Worm (Caenorhabditis elegans): ENCODE measurements around the gene ceh-100.
A peak's percentile ranks its signal among the peaks of the same experiment; 100 is the strongest.
"Not testable (repeated sequence)": the region's sequence is repeated elsewhere in the genome, so short reads cannot be mapped to it uniquely, and the experiment has no call there.

The ceh-100 gene

DNA sequence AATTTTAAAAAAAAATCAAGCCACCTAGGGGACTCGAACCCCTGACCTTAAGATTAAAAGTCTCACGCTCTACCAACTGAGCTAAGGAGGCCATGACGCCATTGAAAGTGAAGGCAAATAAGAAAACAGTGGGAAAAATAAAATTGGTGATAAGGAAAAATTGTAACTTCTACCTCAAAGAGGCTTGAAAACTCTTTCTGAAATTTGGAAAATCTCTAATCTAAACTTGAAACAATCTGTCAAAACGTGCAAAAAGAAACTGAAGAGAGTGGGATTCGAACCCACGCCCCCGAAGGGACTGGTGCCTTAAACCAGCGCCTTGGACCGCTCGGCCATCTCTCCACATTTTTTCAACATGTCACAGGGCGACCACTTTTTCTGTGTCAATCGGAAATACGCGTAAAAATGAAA is 61.8 kb downstream of the ceh-100 start (continued):
- TF ChIP-seq daf-16 (GFP tag; optimal IDR thresholded peaks at IDR 0.05) = peak in 1 of 2 experiments; percentile 84
- peak; percentile 74 for TF ChIP-seq daf-16 (tag; optimal IDR thresholded peaks at IDR 0.05)
- TF ChIP-seq ZK337.2 (GFP tag; IDR thresholded peaks at IDR 0.05) = 0 out of 2 replicates have a peak, but pooled peaks have one; percentile 52

ce11 chrII:12539395-12539794 is 64.1 kb downstream of the ceh-100 start:
- TF ChIP-seq mep-1 (tag; optimal IDR thresholded peaks at IDR 0.05) (no peak), rbr-2 (tag; optimal IDR thresholded peaks at IDR 0.05) (no peak), T20F7.1 (GFP tag; optimal IDR thresholded peaks at IDR 0.05) (no peak), egl-43 (GFP tag; IDR thresholded peaks at IDR 0.05) (peak; percentile 42; the same call in 1 of the 2 replicates), unc-62 (GFP tag; optimal IDR thresholded peaks at IDR 0.05 in 1 of 2) (peak in 1 of 2 experiments; percentile 89), unc-62 (tag; optimal IDR thresholded peaks at IDR 0.05) (no peak), nhr-11 (tag; optimal IDR thresholded peaks at IDR 0.05) (no peak), lin-38 (GFP tag; IDR thresholded peaks at IDR 0.05) (no peak), saeg-2 (GFP tag; IDR thresholded peaks at IDR 0.05) (no peak), zip-2 (tag; optimal IDR thresholded peaks at IDR 0.05) (no peak)

ce11 chrII:12536203-12536602 is 67.3 kb downstream of the ceh-100 start, which contains the start of gene F49C5.3:
TSS of gene F49C5.3 (plus strand) at chrII:12536503.
- not testable (repeated sequence) for TF ChIP-seq lir-3 (tag; optimal IDR thresholded peaks at IDR 0.05); dmd-9 (GFP tag; IDR thresholded peaks at IDR 0.05); daf-16 (GFP tag; optimal IDR thresholded peaks at IDR 0.05); daf-16 (tag; optimal IDR thresholded peaks at IDR 0.05)

ce11 chrII:12535297-12535803 is 68.1 kb downstream of the ceh-100 start, which contains the start of gene nimk-1:
TSS of gene nimk-1 (plus strand) at chrII:12535753.
- TF ChIP-seq aha-1 (tag) = no peak
- TF ChIP-seq nhr-42 (GFP tag; IDR thresholded peaks at IDR 0.05) = no peak
- no peak for TF ChIP-seq T26A8.4 (GFP tag; IDR thresholded peaks at IDR 0.05)
- TF ChIP-seq zag-1 (tag; optimal IDR thresholded peaks at IDR 0.05) = no peak
- no peak for TF ChIP-seq daf-8 (GFP tag; IDR thresholded peaks at IDR 0.05)
- TF ChIP-seq arid-1 (GFP tag; conservative IDR thresholded peaks at IDR 0.05) = no peak
- TF ChIP-seq nhr-102 (tag; optimal IDR thresholded peaks at IDR 0.05) = no peak
- no peak for TF ChIP-seq daf-19 (GFP tag; conservative IDR thresholded peaks at IDR 0.05)
- no peak for TF ChIP-seq D1046.2 (GFP tag; IDR thresholded peaks at IDR 0.05)
- TF ChIP-seq mep-1 (tag; optimal IDR thresholded peaks at IDR 0.05) = no peak
- TF ChIP-seq nhr-25 (tag; optimal IDR thresholded peaks at IDR 0.05; ENCODE audit: borderline replicate concordance, insufficient read depth) = no peak
- no peak for TF ChIP-seq nhr-76 (tag; optimal IDR thresholded peaks at IDR 0.05)
- TF ChIP-seq lsy-2 (tag; optimal IDR thresholded peaks at IDR 0.05) = no peak
- no peak for TF ChIP-seq lim-7 (GFP tag; IDR thresholded peaks at IDR 0.05)
- no peak for TF ChIP-seq ceh-44 (GFP tag; IDR thresholded peaks at IDR 0.05)

Measured in whole organism, L4 larva.